Worm (Caenorhabditis elegans) whole organism, midembryonic: Measurements from ENCODE around the gene T25B9.5.
"Not testable (repeated sequence)": the region's sequence is repeated elsewhere in the genome, so short reads cannot be mapped to it uniquely, and the experiment has no call there.

ENCODE experiments used
- T22C8.4 ChIP-seq: fragments of 200-800 bp; sonication (Bioruptor generic); IDR thresholded peaks from 2 replicates; pipeline ENCODE4 v1.3.6; 2022; ENCODE audit warnings: missing genetic modification characterization, missing compliant biosample characterization
- cog-1 ChIP-seq: sonication (generic microtip); optimal IDR thresholded peaks from 2 replicates; lab custom pipeline; 2016; ENCODE audit warnings: missing genetic modification characterization, missing compliant biosample characterization
- flt-1 ChIP-seq: fragments of 200-800 bp; sonication (Bioruptor generic); IDR thresholded peaks from 2 replicates; pipeline ENCODE4 v1.3.6; 2022; ENCODE audit warnings: missing genetic modification characterization, missing compliant biosample characterization
- klf-2 ChIP-seq: fragments of 200-800 bp; sonication (Bioruptor generic); conservative IDR thresholded peaks from 2 replicates; pipeline ENCODE4 v1.3.6; 2022; ENCODE audit warnings: missing genetic modification reagents, missing genetic modification characterization, missing compliant biosample characterization
- med-1 ChIP-seq: sonication (generic microtip); optimal IDR thresholded peaks from 2 replicates; lab custom pipeline; 2017; ENCODE audit warnings: missing genetic modification characterization, mild to moderate bottlenecking, missing compliant biosample characterization, antibody characterized with exemption, missing genetic modification reagents; ENCODE audit not compliant: insufficient read depth
- ref-1 ChIP-seq: fragments of 200-800 bp; sonication (Bioruptor generic); conservative IDR thresholded peaks from 2 replicates; pipeline ENCODE4 v1.3.6; 2022; ENCODE audit warnings: missing genetic modification reagents, missing genetic modification characterization, missing compliant biosample characterization
- tab-1 ChIP-seq: fragments of 200-800 bp; sonication (Bioruptor generic); IDR thresholded peaks from 2 replicates; pipeline ENCODE4 v1.3.6; 2022; ENCODE audit warnings: missing genetic modification characterization, missing compliant biosample characterization
- ztf-23 ChIP-seq: fragments of 200-800 bp; sonication (Bioruptor generic); IDR thresholded peaks from 2 replicates; pipeline ENCODE4 v1.3.6; 2022; ENCODE audit warnings: missing genetic modification reagents, missing genetic modification characterization, missing compliant biosample characterization
- ztf-29 ChIP-seq: fragments of 200-800 bp; sonication (Bioruptor generic); IDR thresholded peaks from 2 replicates; pipeline ENCODE4 v1.3.6; 2022; ENCODE audit warnings: missing genetic modification reagents, missing genetic modification characterization, missing compliant biosample characterization

Gene T25B9.5

DNA sequence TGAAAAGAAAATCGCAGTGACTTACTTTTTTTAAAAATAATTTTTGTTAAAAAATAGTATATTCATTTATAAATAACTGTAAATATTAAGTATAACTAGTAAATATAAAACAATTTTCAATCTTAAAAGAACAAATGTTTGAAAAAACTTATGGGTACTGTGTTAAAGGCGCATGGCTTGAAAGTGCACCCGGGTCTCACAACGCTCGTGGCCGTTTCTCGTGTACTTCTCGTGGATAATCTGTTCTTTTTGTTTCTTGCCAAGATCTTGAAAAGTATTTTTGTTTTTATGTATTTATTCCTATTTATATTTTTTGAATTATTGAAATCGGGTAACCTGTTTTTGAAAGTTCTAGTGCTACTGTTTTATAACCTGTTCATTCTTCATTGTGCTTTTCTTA is 11.5 kb upstream of the T25B9.5 start:
- TF ChIP-seq med-1 (GFP tag; lab: Kevin White, UChicago), result no peak

DNA sequence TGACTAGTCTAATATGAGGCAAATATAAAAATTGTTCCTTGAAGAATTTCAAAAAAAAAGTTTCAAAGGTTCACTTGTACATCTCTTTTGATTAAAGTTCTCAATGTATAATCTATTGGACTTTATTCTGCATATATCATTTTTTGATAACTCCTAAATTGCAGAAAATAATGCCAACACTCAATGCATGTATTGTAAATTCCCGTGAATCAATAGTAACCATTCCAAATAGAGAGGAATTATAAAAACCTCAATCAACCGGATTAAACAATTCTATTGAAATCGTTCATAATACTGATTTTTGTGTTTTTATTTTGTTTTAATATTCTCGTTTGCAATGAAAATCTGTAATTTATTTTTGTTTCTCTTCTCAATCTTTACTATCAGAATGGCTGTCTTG is 10.5 kb upstream of the T25B9.5 start, which contains the start of gene T25B9.12:
Gene T25B9.12 (plus strand): TSS at position 301 of the 400 bp plus-strand sequence.
- TF ChIP-seq med-1 (GFP tag; lab: Kevin White, UChicago) (no peak), ztf-23 (GFP tag; lab: Robert Waterston, UW) (no peak), tab-1 (GFP tag; lab: Robert Waterston, UW) (no peak), klf-2 (GFP tag; lab: Robert Waterston, UW) (no peak), ztf-29 (no peak), cog-1 (tag; lab: Kevin White, UChicago) (no peak), flt-1 (GFP tag; lab: Robert Waterston, UW) (no peak), T22C8.4 (no peak), ref-1 (GFP tag; lab: Robert Waterston, UW) (no peak)

DNA sequence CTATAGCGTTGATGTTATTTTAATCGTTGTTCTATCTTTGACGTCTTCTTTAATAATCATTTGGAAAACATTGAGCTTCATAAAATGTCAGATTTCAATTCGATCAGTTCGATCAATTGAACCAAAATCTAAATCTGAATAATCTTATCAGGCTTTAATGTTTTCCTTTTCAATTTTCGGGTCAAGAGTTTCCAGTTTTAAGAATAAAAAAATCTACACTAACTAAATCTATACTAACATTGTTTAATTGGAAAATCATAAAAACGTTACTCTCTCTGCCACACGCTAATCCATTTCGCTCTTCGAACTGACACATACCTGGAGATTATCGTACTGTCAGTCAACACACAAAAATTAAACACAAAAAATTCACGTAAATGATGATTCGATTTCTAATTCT is 9.6 kb upstream of the T25B9.5 start, which contains the start of gene T25B9.11:
Gene T25B9.11 (plus strand): TSS at position 301 of the 400 bp plus-strand sequence.
- TF ChIP-seq flt-1 (GFP tag; lab: Robert Waterston, UW) (no peak), T22C8.4 (no peak), ztf-23 (GFP tag; lab: Robert Waterston, UW) (no peak), ztf-29 (no peak), ref-1 (GFP tag; lab: Robert Waterston, UW) (no peak), klf-2 (GFP tag; lab: Robert Waterston, UW) (no peak), tab-1 (GFP tag; lab: Robert Waterston, UW) (no peak), med-1 (GFP tag; lab: Kevin White, UChicago) (no peak), cog-1 (tag; lab: Kevin White, UChicago) (no peak)

DNA sequence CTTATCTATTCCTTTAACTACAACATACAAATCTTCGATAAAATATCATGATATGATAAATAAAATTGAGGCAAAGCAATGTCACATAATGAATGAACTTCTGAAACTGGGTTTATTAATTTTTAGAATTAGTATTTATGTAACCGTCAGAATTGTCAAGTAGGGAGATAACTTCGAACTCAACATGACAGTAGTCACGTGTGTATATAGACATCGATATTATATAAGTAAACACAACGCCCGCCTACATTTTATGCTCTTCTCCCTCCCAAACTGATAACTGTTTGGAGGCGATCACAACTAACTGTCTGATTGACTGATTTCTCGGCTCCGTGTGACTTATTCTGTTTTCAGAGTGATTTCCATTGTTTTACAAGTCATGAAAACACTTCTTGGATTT is 6.8 kb upstream of the T25B9.5 start, which contains the start of gene ugt-54:
Gene ugt-54 (plus strand): TSS at position 355 of the 400 bp plus-strand sequence.
- no peak for TF ChIP-seq med-1 (GFP tag; lab: Kevin White, UChicago)
- no peak for TF ChIP-seq tab-1 (GFP tag; lab: Robert Waterston, UW)
- no peak for TF ChIP-seq ref-1 (GFP tag; lab: Robert Waterston, UW)
- TF ChIP-seq ztf-29, result no peak
- no peak for TF ChIP-seq cog-1 (tag; lab: Kevin White, UChicago)
- TF ChIP-seq flt-1 (GFP tag; lab: Robert Waterston, UW), result no peak
- TF ChIP-seq klf-2 (GFP tag; lab: Robert Waterston, UW), result no peak
- TF ChIP-seq ztf-23 (GFP tag; lab: Robert Waterston, UW), result no peak
- no peak for TF ChIP-seq T22C8.4

DNA sequence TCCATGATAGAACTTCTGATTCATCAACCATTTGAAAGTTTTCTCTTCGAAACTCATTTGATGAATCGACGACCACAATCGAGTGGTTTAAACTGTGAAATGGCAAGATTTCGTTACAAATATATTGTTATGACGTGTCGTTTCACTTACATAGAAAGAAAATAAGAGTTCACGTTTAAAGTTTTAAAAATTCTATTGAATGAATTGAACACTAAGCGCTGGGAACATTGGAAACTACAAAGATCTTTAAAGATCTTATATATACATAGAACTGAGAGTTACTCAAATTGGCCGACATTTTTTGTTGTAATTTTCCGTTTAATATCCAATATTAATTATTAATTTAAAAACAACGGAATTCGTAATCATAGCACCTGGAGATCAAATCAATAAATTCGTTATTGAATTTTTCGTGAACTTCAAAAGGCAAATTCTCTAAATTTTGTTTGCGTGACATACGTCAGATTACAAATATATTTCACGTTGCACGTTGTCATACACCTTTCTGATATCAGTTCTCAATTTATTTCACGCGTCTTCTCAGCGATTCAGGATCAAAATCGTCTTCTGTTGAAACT is 3.1 kb upstream of the T25B9.5 start, which contains the start of the genes T25B9.4 and T25B9.6:
Gene T25B9.4 (minus strand): TSS at position 101 of the 578 bp plus-strand sequence.
Gene T25B9.6 (plus strand): TSS at position 528 of the 578 bp plus-strand sequence.
- TF ChIP-seq flt-1 (GFP tag; lab: Robert Waterston, UW), result no peak
- TF ChIP-seq T22C8.4, result no peak
- TF ChIP-seq ztf-23 (GFP tag; lab: Robert Waterston, UW), result no peak
- no peak for TF ChIP-seq klf-2 (GFP tag; lab: Robert Waterston, UW)
- TF ChIP-seq ztf-29, result no peak
- TF ChIP-seq tab-1 (GFP tag; lab: Robert Waterston, UW), result no peak
- TF ChIP-seq cog-1 (tag; lab: Kevin White, UChicago), result no peak
- TF ChIP-seq med-1 (GFP tag; lab: Kevin White, UChicago), result no peak

DNA sequence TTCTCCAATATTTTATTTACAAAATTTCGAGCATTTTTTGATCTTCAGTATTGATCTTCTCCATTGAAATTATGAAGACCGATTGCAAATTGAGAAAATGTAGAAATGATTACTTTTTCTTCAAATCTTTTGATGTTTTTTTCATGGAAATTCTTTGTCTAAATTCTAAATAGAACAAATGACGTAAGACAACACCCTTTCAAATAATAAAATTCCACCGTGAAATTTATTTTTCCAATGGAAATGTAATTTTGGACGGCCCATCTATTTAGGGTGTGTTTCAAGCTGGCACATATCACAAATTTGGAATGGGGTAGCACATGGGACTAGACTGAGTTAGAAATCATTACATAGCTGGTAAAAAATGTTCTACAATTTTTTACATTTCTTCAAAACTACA is 2.8 kb downstream of the T25B9.5 start, which contains the start of gene T25B9.2:
Gene T25B9.2 (minus strand): TSS at position 101 of the 400 bp plus-strand sequence.
- TF ChIP-seq T22C8.4; tab-1 (GFP tag; lab: Robert Waterston, UW); med-1 (GFP tag; lab: Kevin White, UChicago): not testable (repeated sequence)

DNA sequence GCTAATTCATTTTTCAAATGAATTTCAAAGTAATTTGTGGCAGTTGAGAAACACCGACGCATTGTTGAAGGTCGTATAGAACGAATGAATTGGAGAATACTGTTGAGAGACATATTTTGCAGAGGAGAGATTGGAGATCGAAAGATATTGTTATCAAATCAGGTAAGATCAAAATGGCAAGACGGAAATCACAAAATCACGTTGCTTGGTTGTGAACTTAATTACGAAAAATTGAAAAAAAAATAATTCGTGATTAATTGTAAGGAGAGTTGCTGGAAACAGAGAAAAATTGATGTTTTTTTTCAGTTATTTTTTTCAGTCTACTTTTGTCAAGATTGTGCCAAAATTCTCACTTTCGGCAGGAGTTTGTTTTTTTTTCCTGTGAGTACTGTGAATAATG is 4.5 kb downstream of the T25B9.5 start, which contains the start of gene T25B9.1:
Gene T25B9.1 (minus strand): TSS at position 101 of the 400 bp plus-strand sequence.
- TF ChIP-seq ref-1 (GFP tag; lab: Robert Waterston, UW) (no peak), ztf-23 (GFP tag; lab: Robert Waterston, UW) (no peak), tab-1 (GFP tag; lab: Robert Waterston, UW) (no peak), cog-1 (tag; lab: Kevin White, UChicago) (no peak)

DNA sequence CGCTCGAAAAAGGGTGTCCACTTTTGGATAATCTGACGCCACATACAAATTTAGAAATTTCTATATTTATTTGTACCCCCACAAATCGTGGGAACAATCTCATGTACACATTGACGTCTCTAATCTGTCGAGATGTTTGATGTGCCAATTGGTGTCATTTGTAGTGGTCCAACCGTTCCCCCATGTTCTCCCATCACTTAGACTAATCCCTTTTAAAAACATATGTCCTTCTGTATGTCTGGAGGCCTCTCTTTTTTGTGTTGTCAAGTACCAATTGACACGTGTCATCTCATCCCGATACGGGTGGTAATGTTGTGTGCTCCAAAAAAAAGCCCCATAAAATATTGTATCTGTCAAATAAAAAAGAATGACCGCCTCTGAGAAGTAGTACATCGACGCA is 9.3 kb downstream of the T25B9.5 start:
- TF ChIP-seq ref-1 (GFP tag; lab: Robert Waterston, UW), result no peak
- TF ChIP-seq flt-1 (GFP tag; lab: Robert Waterston, UW), result no peak
- no peak for TF ChIP-seq tab-1 (GFP tag; lab: Robert Waterston, UW)
- no peak for TF ChIP-seq cog-1 (tag; lab: Kevin White, UChicago)
- TF ChIP-seq klf-2 (GFP tag; lab: Robert Waterston, UW), result no peak
- TF ChIP-seq med-1 (GFP tag; lab: Kevin White, UChicago), result no peak
- no peak for TF ChIP-seq ztf-29
- no peak for TF ChIP-seq T22C8.4
- TF ChIP-seq ztf-23 (GFP tag; lab: Robert Waterston, UW), result no peak

DNA sequence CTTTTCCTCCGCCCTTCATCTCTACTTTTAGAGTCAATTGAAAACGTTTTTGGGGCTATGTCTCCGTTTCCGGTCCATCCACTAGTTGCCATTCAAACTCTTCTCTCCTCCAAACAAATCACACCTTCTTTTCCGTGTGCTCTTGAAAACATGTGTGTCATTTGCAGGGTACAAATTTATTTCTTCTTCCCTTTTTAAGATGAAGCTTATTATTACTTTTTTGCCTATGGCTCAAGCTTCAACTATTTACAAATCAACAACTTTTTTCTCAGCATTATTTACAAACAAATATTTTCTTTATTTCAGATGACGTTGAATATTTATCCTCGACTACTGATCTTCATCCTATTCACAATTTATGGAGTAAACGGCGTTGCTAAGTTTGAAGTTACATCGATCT is 10.1 kb downstream of the T25B9.5 start, which contains the start of gene T25B9.3:
Gene T25B9.3 (plus strand): TSS at position 301 of the 400 bp plus-strand sequence.
- TF ChIP-seq klf-2 (GFP tag; lab: Robert Waterston, UW) (no peak), ztf-23 (GFP tag; lab: Robert Waterston, UW) (no peak), cog-1 (tag; lab: Kevin White, UChicago) (no peak), tab-1 (GFP tag; lab: Robert Waterston, UW) (no peak), ztf-29 (no peak), med-1 (GFP tag; lab: Kevin White, UChicago) (no peak), ref-1 (GFP tag; lab: Robert Waterston, UW) (no peak), flt-1 (GFP tag; lab: Robert Waterston, UW) (no peak), T22C8.4 (no peak)
